Fruit fly (Drosophila melanogaster) whole organism: ENCODE measurements around the gene CG31122.

ENCODE experiments used
- CG8478 ChIP-seq: fragments of >200 bp; optimal IDR thresholded peaks from 2 replicates; lab custom pipeline; 2018; ENCODE audit warnings: inconsistent platforms
- EcR ChIP-seq, 2 experiments: fragments of >200 bp; optimal IDR thresholded peaks; 2 replicates each; lab custom pipeline; 2017; ENCODE audit warnings: missing biosample characterization in 2 of 2, missing genetic modification characterization in 2 of 2, missing genetic modification reagents in 2 of 2
- psq ChIP-seq: fragments of >200 bp; optimal IDR thresholded peaks from 2 replicates; lab custom pipeline; 2017
- usp ChIP-seq: fragments of >200 bp; optimal IDR thresholded peaks from 2 replicates; lab custom pipeline; 2017; ENCODE audit warnings: missing biosample characterization, missing genetic modification characterization, mixed read lengths

DNA sequence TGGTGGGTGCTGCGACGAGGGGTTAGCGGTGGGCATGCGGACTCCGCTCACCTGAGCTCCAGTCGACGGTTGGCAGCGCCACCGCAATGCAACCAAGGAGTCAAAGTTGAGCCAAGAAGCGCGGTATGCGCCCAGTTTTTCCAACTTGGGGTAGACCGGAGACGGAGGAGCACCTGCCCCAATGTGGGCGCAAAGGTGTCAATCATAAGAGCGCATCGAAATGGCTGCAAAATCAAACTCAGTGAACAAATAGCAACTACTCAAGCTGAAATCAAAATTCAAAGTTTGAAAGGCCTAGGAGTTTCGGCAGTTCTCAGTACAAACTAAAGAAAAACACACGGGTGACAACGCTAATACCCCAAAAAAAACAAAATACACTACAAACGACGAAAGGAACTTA lies 51.0 kb downstream of the CG31122 start, which contains the start of gene hmw:
- TF ChIP-seq psq (lab: Kevin White, UChicago) (no peak), CG8478 (lab: Kevin White, UChicago) (no peak), EcR (GFP tag; optimal IDR thresholded peaks at IDR 0.05; lab: Kevin White, UChicago) (no peak), usp (GFP tag; lab: Kevin White, UChicago) (no peak)
